Fruit fly (Drosophila melanogaster): Measurements from ENCODE around the gene CG6966.

DNA sequence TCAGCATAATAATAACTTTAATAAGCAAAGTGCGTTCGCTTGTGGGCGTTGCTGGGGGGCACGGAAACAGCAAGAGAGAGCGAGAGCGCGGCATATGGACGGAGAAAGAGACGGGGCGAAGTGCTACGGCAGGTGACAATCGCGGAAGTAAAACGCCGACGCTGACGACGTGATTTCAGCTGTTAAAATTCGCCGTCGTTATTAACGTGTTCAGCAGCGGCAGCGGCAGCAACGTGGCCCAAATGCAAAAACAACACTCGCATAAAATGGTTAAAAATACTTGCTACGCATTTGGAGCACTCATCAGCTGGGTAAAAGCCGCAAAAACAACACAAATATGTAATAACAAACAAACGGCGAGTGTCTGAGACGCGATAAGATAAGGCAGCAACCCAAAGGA is 2.6 kb downstream of the CG6966 start:
- TF ChIP-seq CG8478 (optimal IDR thresholded peaks at IDR 0.05) (no peak), CTCF (optimal IDR thresholded peaks at IDR 0.05) (no peak)
